Fruit fly (Drosophila melanogaster): ENCODE data around the gene Sfp96F.

The Sfp96F gene

dm6 chr3R:25806145-25806544 is 23.9 kb downstream of the Sfp96F start, which contains the start of gene BG642167:
TSS of gene BG642167 (plus strand) at chr3R:25806445.
- TF ChIP-seq CG17806 (tag; optimal IDR thresholded peaks at IDR 0.05) (no peak), CG8301 (tag; optimal IDR thresholded peaks at IDR 0.05) (no peak), fd96Ca (GFP tag; IDR thresholded peaks at IDR 0.05) (no peak), CG10348 (GFP tag; IDR thresholded peaks at IDR 0.05) (no peak), Pif1B (GFP tag; optimal IDR thresholded peaks at IDR 0.05) (no peak), CG15710 (tag; optimal IDR thresholded peaks at IDR 0.05) (no peak), CG12605 (GFP tag; IDR thresholded peaks at IDR 0.05) (no peak), Ets98B (GFP tag; IDR thresholded peaks at IDR 0.05) (no peak), D1 (tag; optimal IDR thresholded peaks at IDR 0.05) (no peak), CG8159 (tag; optimal IDR thresholded peaks at IDR 0.05) (no peak), rn (GFP tag; IDR thresholded peaks at IDR 0.05) (no peak), CG14655 (GFP tag; optimal IDR thresholded peaks at IDR 0.05) (no peak), Snoo (tag; optimal IDR thresholded peaks at IDR 0.05) (no peak), CG34367 (tag; optimal IDR thresholded peaks at IDR 0.05) (no peak), CG13204 (GFP tag; optimal IDR thresholded peaks at IDR 0.05) (no peak)

DNA sequence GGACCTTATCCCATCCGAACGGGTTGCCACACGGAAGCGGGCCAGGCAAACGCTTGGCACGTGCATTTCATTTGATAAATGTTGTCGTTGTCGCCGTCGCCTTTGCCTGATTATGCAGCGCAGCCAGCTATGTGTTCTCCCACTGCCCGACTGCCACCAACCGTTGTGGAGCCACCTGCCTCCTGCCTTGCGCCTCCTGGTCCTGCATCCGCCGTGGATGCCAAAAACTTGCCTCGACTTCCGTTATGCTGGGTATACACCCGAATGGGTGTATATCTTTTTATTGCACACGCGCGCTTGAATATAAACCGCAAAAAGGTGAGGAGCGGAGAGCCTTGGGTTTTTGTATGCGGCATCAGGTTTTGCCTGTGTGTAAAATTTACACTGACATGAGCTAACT is 38.2 kb downstream of the Sfp96F start:
- TF ChIP-seq gl (tag; optimal IDR thresholded peaks at IDR 0.05) (no peak), CG8301 (tag; optimal IDR thresholded peaks at IDR 0.05) (no peak), CG15710 (tag; optimal IDR thresholded peaks at IDR 0.05) (no peak), CG34367 (tag; optimal IDR thresholded peaks at IDR 0.05) (no peak), D1 (tag; optimal IDR thresholded peaks at IDR 0.05) (no peak), Snoo (tag; optimal IDR thresholded peaks at IDR 0.05) (no peak), rn (GFP tag; IDR thresholded peaks at IDR 0.05) (no peak), CG32121 (GFP tag; IDR thresholded peaks at IDR 0.05) (no peak), CG9948 (tag; optimal IDR thresholded peaks at IDR 0.05) (no peak), CG13204 (GFP tag; optimal IDR thresholded peaks at IDR 0.05) (no peak), fd96Ca (GFP tag; IDR thresholded peaks at IDR 0.05) (no peak), CG17806 (tag; optimal IDR thresholded peaks at IDR 0.05) (no peak), CG10348 (GFP tag; IDR thresholded peaks at IDR 0.05) (no peak), CG4496 (GFP tag; IDR thresholded peaks at IDR 0.05) (no peak), CG14655 (GFP tag; optimal IDR thresholded peaks at IDR 0.05) (no peak), CG12605 (GFP tag; IDR thresholded peaks at IDR 0.05) (no peak)

DNA sequence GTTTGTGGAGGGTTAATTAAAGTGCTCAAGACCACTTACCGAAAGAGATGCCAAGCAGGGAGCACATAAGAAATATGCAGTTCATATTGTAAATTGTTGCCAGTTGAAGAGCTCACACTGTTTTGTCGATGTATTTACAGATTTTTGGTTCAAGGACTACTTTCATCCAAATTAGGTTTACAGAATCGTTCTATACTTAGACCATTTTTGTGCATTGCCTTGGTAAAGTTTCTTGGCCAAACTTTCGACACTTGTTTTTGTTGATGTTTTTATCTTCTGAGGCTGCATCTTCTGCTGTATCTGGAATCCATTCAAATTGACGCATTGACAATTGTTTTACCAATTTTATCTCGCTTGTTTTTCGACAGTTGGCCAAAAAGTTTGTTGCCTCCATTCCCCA is 39.7 kb downstream of the Sfp96F start, which contains the start of gene CG31093:
Gene CG31093, minus strand, starts transcription at position 101 of the 400 bp plus-strand sequence.
- TF ChIP-seq rn (GFP tag; IDR thresholded peaks at IDR 0.05) (no peak), CG13204 (GFP tag; optimal IDR thresholded peaks at IDR 0.05) (no peak), CG15710 (tag; optimal IDR thresholded peaks at IDR 0.05) (no peak), Pif1B (GFP tag; optimal IDR thresholded peaks at IDR 0.05) (no peak), D1 (tag; optimal IDR thresholded peaks at IDR 0.05) (no peak), gl (tag; optimal IDR thresholded peaks at IDR 0.05) (no peak), Pif1A (GFP tag; optimal IDR thresholded peaks at IDR 0.05) (no peak), EcR (GFP tag; optimal IDR thresholded peaks at IDR 0.05) (no peak), CG12605 (GFP tag; IDR thresholded peaks at IDR 0.05) (no peak), CG17806 (tag; optimal IDR thresholded peaks at IDR 0.05) (no peak), CG34367 (tag; optimal IDR thresholded peaks at IDR 0.05) (no peak), CG8301 (tag; optimal IDR thresholded peaks at IDR 0.05) (no peak), CG32121 (GFP tag; IDR thresholded peaks at IDR 0.05) (no peak), CG9948 (tag; optimal IDR thresholded peaks at IDR 0.05) (no peak), CG14655 (GFP tag; optimal IDR thresholded peaks at IDR 0.05) (no peak), Snoo (tag; optimal IDR thresholded peaks at IDR 0.05) (no peak), Ets98B (GFP tag; IDR thresholded peaks at IDR 0.05) (no peak)

- TF ChIP-seq EcR (GFP tag; optimal IDR thresholded peaks at IDR 0.05) (no peak), CG15710 (tag; optimal IDR thresholded peaks at IDR 0.05) (no peak), D1 (tag; optimal IDR thresholded peaks at IDR 0.05) (no peak), CG34367 (tag; optimal IDR thresholded peaks at IDR 0.05) (no peak), Snoo (tag; optimal IDR thresholded peaks at IDR 0.05) (no peak), CG9948 (tag; optimal IDR thresholded peaks at IDR 0.05) (no peak), rn (GFP tag; IDR thresholded peaks at IDR 0.05) (no peak), CG8301 (tag; optimal IDR thresholded peaks at IDR 0.05) (no peak), CG8159 (tag; optimal IDR thresholded peaks at IDR 0.05) (no peak), CG12605 (GFP tag; IDR thresholded peaks at IDR 0.05) (no peak), CG10348 (GFP tag; IDR thresholded peaks at IDR 0.05) (no peak), Ets98B (GFP tag; IDR thresholded peaks at IDR 0.05) (no peak), CG17806 (tag; optimal IDR thresholded peaks at IDR 0.05) (no peak), gl (tag; optimal IDR thresholded peaks at IDR 0.05) (no peak)
Measured at dm6 chr3R:25789355-25789754, 40.7 kb downstream of the Sfp96F start, which contains the start of gene CG31380. TSS of gene CG31380 (minus strand) at chr3R:25789455.

DNA sequence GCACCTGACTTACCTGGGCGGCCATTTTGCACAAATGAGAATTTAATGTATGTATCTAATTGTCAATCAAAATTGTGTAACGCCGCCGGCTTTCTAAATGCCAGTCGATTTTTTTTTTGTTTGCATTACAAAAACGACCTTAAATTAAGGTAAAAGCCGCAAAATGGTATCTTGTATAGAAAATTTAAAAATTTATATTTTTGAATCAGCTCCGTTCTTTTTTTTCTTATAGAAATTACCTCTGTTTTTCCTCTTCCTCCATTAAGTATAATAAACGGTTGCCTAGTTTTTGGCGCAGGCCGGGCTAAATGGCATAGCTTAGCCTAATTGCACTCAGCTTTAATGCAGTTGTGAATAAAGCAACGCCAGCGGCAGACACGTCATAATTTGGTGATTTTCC is 42.8 kb downstream of the Sfp96F start, which contains the start of gene CG4960:
Gene CG4960, minus strand, starts transcription at position 101 of the 400 bp plus-strand sequence.
- TF ChIP-seq CG14655 (GFP tag; optimal IDR thresholded peaks at IDR 0.05), result no peak
- no peak for TF ChIP-seq Pif1A (GFP tag; optimal IDR thresholded peaks at IDR 0.05)
- no peak for TF ChIP-seq CG17806 (tag; optimal IDR thresholded peaks at IDR 0.05)
- TF ChIP-seq rn (GFP tag; IDR thresholded peaks at IDR 0.05), result no peak
- no peak for TF ChIP-seq CG8301 (tag; optimal IDR thresholded peaks at IDR 0.05)
- TF ChIP-seq CG10348 (GFP tag; IDR thresholded peaks at IDR 0.05), result no peak
- TF ChIP-seq D1 (tag; optimal IDR thresholded peaks at IDR 0.05), result no peak
- no peak for TF ChIP-seq Ets98B (GFP tag; IDR thresholded peaks at IDR 0.05)
- TF ChIP-seq fd96Ca (GFP tag; IDR thresholded peaks at IDR 0.05), result no peak
- TF ChIP-seq CG32121 (GFP tag; IDR thresholded peaks at IDR 0.05), result no peak

DNA sequence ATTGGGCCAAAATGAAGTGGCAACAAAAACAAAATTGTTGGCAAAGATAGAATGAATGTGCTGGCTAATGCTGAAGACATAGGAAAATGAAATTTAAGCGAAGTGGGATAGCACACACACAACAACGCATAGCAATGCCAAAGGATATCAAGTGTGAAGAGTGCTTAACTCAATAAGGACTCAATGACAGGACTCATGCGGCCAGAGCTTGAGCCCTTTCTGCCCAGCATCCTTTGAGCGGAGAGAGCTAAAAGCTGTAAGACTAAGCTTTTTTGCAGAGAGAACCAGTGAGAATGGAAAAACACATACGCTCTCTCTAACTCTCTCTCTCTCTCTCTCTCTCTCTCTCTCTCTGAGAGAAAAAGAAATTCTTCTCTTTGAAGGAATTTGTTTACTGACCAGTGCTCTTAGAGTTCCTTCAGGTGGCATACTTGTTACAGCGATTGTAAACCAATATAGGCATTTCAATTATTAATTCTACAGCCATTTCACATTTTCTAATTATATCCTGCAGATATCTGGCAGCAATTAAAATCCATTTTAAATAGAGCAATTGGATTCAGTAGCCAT is 47.1 kb downstream of the Sfp96F start:
- TF ChIP-seq CG10348 (GFP tag; IDR thresholded peaks at IDR 0.05) (no peak), Pif1A (GFP tag; optimal IDR thresholded peaks at IDR 0.05) (no peak), CG14655 (GFP tag; optimal IDR thresholded peaks at IDR 0.05) (no peak), CG15710 (tag; optimal IDR thresholded peaks at IDR 0.05) (no peak), CG17806 (tag; optimal IDR thresholded peaks at IDR 0.05) (no peak), CG13204 (GFP tag; optimal IDR thresholded peaks at IDR 0.05) (no peak), CG8301 (tag; optimal IDR thresholded peaks at IDR 0.05) (no peak), CG9948 (tag; optimal IDR thresholded peaks at IDR 0.05) (no peak), gl (tag; optimal IDR thresholded peaks at IDR 0.05) (no peak), D1 (tag; optimal IDR thresholded peaks at IDR 0.05) (no peak), Ets98B (GFP tag; IDR thresholded peaks at IDR 0.05) (no peak)

All from whole organism, pupa.